Worm (Caenorhabditis elegans) whole organism, L1 larva: ENCODE data around the gene col-156.

Experiments used
- C16A3.4 ChIP-seq: fragments of 150-350 bp; optimal IDR thresholded peaks from 2 replicates; lab custom pipeline; 2014; ENCODE audit warnings: missing biosample characterization, missing genetic modification characterization
- aly-2 ChIP-seq: fragments of 150-350 bp; optimal IDR thresholded peaks from 2 replicates; lab custom pipeline; 2014; ENCODE audit warnings: missing biosample characterization, missing genetic modification characterization
- ama-1 ChIP-seq: fragments of 150-350 bp; optimal IDR thresholded peaks from 2 replicates; lab custom pipeline; 2014
- ceh-82 ChIP-seq, 3 experiments: fragments of 150-350 bp in 1 of 3; sonication (generic microtip) in 2 of 3; optimal IDR thresholded peaks; 2 replicates each; lab custom pipeline; 2014 to 2017; ENCODE audit warnings: missing biosample characterization in 3 of 3, missing genetic modification characterization in 3 of 3
- ceh-90 ChIP-seq: sonication (generic microtip); optimal IDR thresholded peaks from 2 replicates; lab custom pipeline; 2016; ENCODE audit warnings: missing genetic modification characterization, missing compliant biosample characterization
- dpl-1 ChIP-seq, 3 experiments: fragments of 150-350 bp in 2 of 3; sonication (generic microtip) in 1 of 3; optimal IDR thresholded peaks; 2 replicates each; lab custom pipeline; 2014 to 2017; ENCODE audit warnings: missing biosample characterization in 3 of 3, missing genetic modification characterization in 3 of 3, missing genetic modification reagents in 3 of 3
- dsc-1 ChIP-seq: sonication (generic microtip); optimal IDR thresholded peaks from 2 replicates; lab custom pipeline; 2016; ENCODE audit warnings: mild to moderate bottlenecking, missing genetic modification characterization, missing compliant biosample characterization
- egl-27 ChIP-seq, 2 experiments: fragments of 150-350 bp in 1 of 2; sonication (generic microtip); optimal IDR thresholded peaks; 3 replicates each; lab custom pipeline; 2017 to 2018; ENCODE audit warnings: missing biosample characterization in 2 of 2, missing genetic modification characterization in 2 of 2, missing genetic modification reagents in 2 of 2
- ets-5 ChIP-seq: fragments of 200-800 bp; sonication (Bioruptor generic); IDR thresholded peaks from 2 replicates; pipeline ENCODE4 v1.3.6; 2022; ENCODE audit warnings: missing genetic modification characterization, missing compliant biosample characterization
- hpl-2 ChIP-seq: fragments of 150-350 bp; optimal IDR thresholded peaks from 2 replicates; lab custom pipeline; 2014; ENCODE audit warnings: missing biosample characterization, missing genetic modification reagents, missing genetic modification characterization
- isw-1 ChIP-seq: fragments of 200-800 bp; sonication (Bioruptor generic); IDR thresholded peaks from 2 replicates; pipeline ENCODE4 v1.3.6; 2022; ENCODE audit warnings: missing genetic modification characterization, missing compliant biosample characterization
- lin-14 ChIP-seq: fragments of 200-800 bp; sonication (Bioruptor generic); optimal IDR thresholded peaks from 2 replicates; lab custom pipeline; 2018; ENCODE audit warnings: mild to moderate bottlenecking, missing genetic modification characterization, moderate library complexity, missing compliant biosample characterization
- lin-15B ChIP-seq: fragments of 150-350 bp; sonication (generic microtip); optimal IDR thresholded peaks from 3 replicates; lab custom pipeline; 2014; ENCODE audit warnings: missing biosample characterization, missing genetic modification characterization
- lin-35 ChIP-seq, 2 experiments: fragments of 150-350 bp; optimal IDR thresholded peaks; 2 replicates each; lab custom pipeline; 2014; ENCODE audit warnings: missing biosample characterization in 2 of 2, missing genetic modification characterization in 2 of 2, missing genetic modification reagents in 2 of 2
- lsy-2 ChIP-seq, 2 experiments: fragments of 150-350 bp; optimal IDR thresholded peaks; 2 replicates each; lab custom pipeline; 2014; ENCODE audit warnings: missing biosample characterization in 2 of 2, missing genetic modification characterization in 2 of 2
- mab-9 ChIP-seq: fragments of 200-800 bp; sonication (Bioruptor generic); IDR thresholded peaks from 2 replicates; pipeline ENCODE4 v1.3.6; 2022; ENCODE audit warnings: missing genetic modification reagents, missing genetic modification characterization, missing compliant biosample characterization
- mdl-1 ChIP-seq, 2 experiments: fragments of 150-350 bp; optimal IDR thresholded peaks; 2 replicates each; lab custom pipeline; 2014 to 2017; ENCODE audit warnings: missing biosample characterization in 2 of 2, missing genetic modification characterization in 2 of 2, inconsistent platforms in 1 of 2
- mep-1 ChIP-seq: fragments of 150-350 bp; optimal IDR thresholded peaks from 2 replicates; lab custom pipeline; 2014; ENCODE audit warnings: missing biosample characterization, missing genetic modification characterization
- nhr-11 ChIP-seq: fragments of 150-350 bp; optimal IDR thresholded peaks from 2 replicates; lab custom pipeline; 2014; ENCODE audit warnings: missing biosample characterization, missing genetic modification characterization
- nhr-19 ChIP-seq: fragments of 200-800 bp; sonication (Bioruptor generic); conservative IDR thresholded peaks from 2 replicates; pipeline ENCODE4 v1.3.6; 2022; ENCODE audit warnings: missing genetic modification characterization, missing compliant biosample characterization
- nhr-28 ChIP-seq: fragments of 150-350 bp; optimal IDR thresholded peaks from 2 replicates; lab custom pipeline; 2014; ENCODE audit warnings: missing biosample characterization, missing genetic modification characterization
- nhr-47 ChIP-seq: sonication (generic microtip); optimal IDR thresholded peaks from 2 replicates; lab custom pipeline; 2016; ENCODE audit warnings: mild to moderate bottlenecking, missing genetic modification characterization, moderate library complexity, missing compliant biosample characterization
- nhr-71 ChIP-seq: sonication (generic microtip); optimal IDR thresholded peaks from 2 replicates; lab custom pipeline; 2016; ENCODE audit warnings: mild to moderate bottlenecking, missing genetic modification characterization, moderate library complexity, missing compliant biosample characterization
- nhr-90 ChIP-seq: sonication (generic microtip); optimal IDR thresholded peaks from 2 replicates; lab custom pipeline; 2016; ENCODE audit warnings: mild to moderate bottlenecking, missing genetic modification characterization, missing compliant biosample characterization; ENCODE audit not compliant: poor library complexity
- pag-3 ChIP-seq: sonication (generic microtip); optimal IDR thresholded peaks from 2 replicates; lab custom pipeline; 2017; ENCODE audit warnings: missing genetic modification characterization, mild to moderate bottlenecking, missing compliant biosample characterization, antibody characterized with exemption, borderline replicate concordance; ENCODE audit not compliant: insufficient read depth
- skn-1 ChIP-seq: fragments of 150-350 bp; optimal IDR thresholded peaks from 2 replicates; lab custom pipeline; 2014; ENCODE audit warnings: missing biosample characterization, missing genetic modification characterization
- sptf-1 ChIP-seq: fragments of 150-350 bp; optimal IDR thresholded peaks from 2 replicates; lab custom pipeline; 2014; ENCODE audit warnings: missing biosample characterization, missing genetic modification characterization
- swsn-7 ChIP-seq: sonication (generic microtip); optimal IDR thresholded peaks from 2 replicates; lab custom pipeline; 2016; ENCODE audit warnings: missing genetic modification characterization, missing compliant biosample characterization
- tbx-2 ChIP-seq: sonication (generic microtip); optimal IDR thresholded peaks from 2 replicates; lab custom pipeline; 2016; ENCODE audit warnings: missing genetic modification characterization, missing compliant biosample characterization
- unc-30 ChIP-seq: sonication (generic microtip); optimal IDR thresholded peaks from 2 replicates; lab custom pipeline; 2017; ENCODE audit warnings: missing biosample characterization, missing genetic modification characterization
- unc-86 ChIP-seq: sonication (generic microtip); optimal IDR thresholded peaks from 2 replicates; lab custom pipeline; 2016; ENCODE audit warnings: missing genetic modification characterization, missing compliant biosample characterization
- unc-98 ChIP-seq: fragments of 200-800 bp; sonication (Bioruptor generic); IDR thresholded peaks from 2 replicates; pipeline ENCODE4 v1.3.6; 2022; ENCODE audit warnings: missing genetic modification characterization, missing compliant biosample characterization
- vab-15 ChIP-seq: sonication (generic microtip); optimal IDR thresholded peaks from 2 replicates; lab custom pipeline; 2017; ENCODE audit warnings: missing genotype, mild to moderate bottlenecking, missing genetic modification characterization, missing compliant biosample characterization
- zag-1 ChIP-seq: fragments of 150-350 bp; optimal IDR thresholded peaks from 2 replicates; lab custom pipeline; 2014; ENCODE audit warnings: missing biosample characterization, missing genetic modification characterization
- ztf-4 ChIP-seq: fragments of 150-350 bp; optimal IDR thresholded peaks from 2 replicates; lab custom pipeline; 2014; ENCODE audit warnings: missing biosample characterization, missing genetic modification characterization

col-156 gene

DNA sequence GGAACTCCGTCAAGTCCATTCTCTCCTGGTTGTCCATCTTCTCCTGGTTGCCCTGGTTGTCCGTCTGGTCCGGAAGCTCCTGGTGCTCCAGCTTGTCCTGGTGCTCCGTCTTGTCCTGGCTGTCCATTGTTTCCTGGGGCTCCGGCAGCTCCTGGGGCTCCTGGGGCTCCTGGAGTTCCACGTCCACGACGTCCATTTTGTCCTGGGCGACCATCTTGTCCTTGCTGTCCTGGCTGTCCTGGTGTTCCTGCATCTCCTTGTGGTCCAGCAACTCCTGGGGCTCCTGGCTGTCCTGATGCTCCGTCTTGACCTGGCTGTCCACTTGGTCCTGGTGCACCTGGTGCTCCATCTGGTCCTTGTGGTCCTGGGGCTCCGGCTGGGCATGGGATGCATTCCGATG is 753 bp downstream of the col-156 start:
- TF ChIP-seq ceh-82 (tag; optimal IDR thresholded peaks at IDR 0.05; lab: Kevin White, UChicago) (no peak), swsn-7 (tag; lab: Kevin White, UChicago) (no peak), lin-35 (GFP tag; optimal IDR thresholded peaks at IDR 0.05; lab: Kevin White, UChicago) (no peak), nhr-28 (tag; lab: Kevin White, UChicago) (no peak), C16A3.4 (tag; lab: Kevin White, UChicago) (no peak), hpl-2 (no peak), aly-2 (tag; lab: Kevin White, UChicago) (no peak), zag-1 (tag; lab: Kevin White, UChicago) (no peak), nhr-71 (no peak), unc-30 (tag; lab: Kevin White, UChicago) (no peak), sptf-1 (no peak), vab-15 (tag; lab: Kevin White, UChicago) (no peak), lsy-2 (tag; optimal IDR thresholded peaks at IDR 0.05; lab: Kevin White, UChicago) (no peak), unc-98 (GFP tag; lab: Robert Waterston, UW) (no peak), dpl-1 (GFP tag; optimal IDR thresholded peaks at IDR 0.05; lab: Kevin White, UChicago) (no peak), mdl-1 (tag; optimal IDR thresholded peaks at IDR 0.05; lab: Kevin White, UChicago) (no peak), ceh-90 (tag; lab: Kevin White, UChicago) (no peak)

DNA sequence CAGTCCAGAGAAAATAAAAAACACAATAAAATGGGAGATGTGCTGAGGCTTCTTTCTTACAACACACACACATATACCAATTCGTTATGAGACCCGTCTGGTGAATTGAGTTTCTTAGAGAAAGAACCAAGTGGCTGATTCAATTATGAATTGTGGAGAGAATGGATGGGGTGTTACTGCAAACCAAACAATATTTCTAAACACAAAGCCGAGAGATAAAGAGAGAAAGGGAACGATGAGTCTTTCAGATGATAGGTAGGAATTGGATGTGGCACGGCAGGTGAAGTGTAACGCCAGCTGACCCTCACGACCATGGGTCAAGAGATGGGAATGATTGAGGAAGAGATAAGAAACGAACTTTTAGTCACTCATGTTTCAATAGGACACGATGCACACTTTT is 3.9 kb downstream of the col-156 start, which contains the start of gene mig-17:
TSS of gene mig-17 (plus strand) at position 389 of the 400 bp plus-strand sequence.
- TF ChIP-seq mep-1 (tag; lab: Kevin White, UChicago) (no peak), pag-3 (tag; lab: Kevin White, UChicago) (peak; percentile 72), nhr-11 (no peak), mab-9 (GFP tag; lab: Robert Waterston, UW) (no peak), skn-1 (tag; lab: Kevin White, UChicago) (no peak), dsc-1 (tag; lab: Kevin White, UChicago) (peak; percentile 42), mdl-1 (tag; optimal IDR thresholded peaks at IDR 0.05; lab: Kevin White, UChicago) (no peak), lin-14 (GFP tag; lab: Kevin White, UChicago) (peak; percentile 60), nhr-90 (tag; lab: Kevin White, UChicago) (no peak), ztf-4 (tag; lab: Kevin White, UChicago) (no peak)
- TF ChIP-seq, all 84 proteins: peak for 3

DNA sequence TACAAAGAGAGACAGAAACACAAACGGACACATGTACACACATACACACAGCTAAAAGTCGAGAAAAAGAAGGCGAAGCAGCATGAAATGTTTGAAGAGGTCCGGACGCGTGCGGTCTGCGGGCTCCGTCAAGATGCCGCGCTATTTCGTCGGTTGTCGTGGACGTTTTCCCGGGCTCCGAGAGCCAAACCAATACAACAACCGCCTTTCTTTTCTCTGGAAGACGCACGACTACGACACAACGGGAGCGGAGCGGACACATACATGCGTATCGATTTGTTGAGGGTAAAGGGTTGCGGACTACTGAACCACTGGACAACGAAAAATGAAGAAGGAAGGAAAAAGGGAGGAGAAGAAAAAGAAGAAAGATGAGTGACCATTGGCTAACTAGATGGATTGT is 4.8 kb downstream of the col-156 start:
- TF ChIP-seq egl-27 (tag; optimal IDR thresholded peaks at IDR 0.05; lab: Kevin White, UChicago): no peak
- TF ChIP-seq lin-35 (GFP tag; optimal IDR thresholded peaks at IDR 0.05; lab: Kevin White, UChicago): peak in 1 of 2 experiments; percentile 6
- TF ChIP-seq lin-15B: no peak
- no peak for TF ChIP-seq vab-15 (tag; lab: Kevin White, UChicago)
- TF ChIP-seq lin-14 (GFP tag; lab: Kevin White, UChicago): peak; percentile 80
- TF ChIP-seq unc-86: peak; percentile 7
- TF ChIP-seq unc-30 (tag; lab: Kevin White, UChicago): no peak
- TF ChIP-seq nhr-19 (GFP tag; lab: Robert Waterston, UW): no peak
- TF ChIP-seq nhr-71: peak; percentile 26
- TF ChIP-seq ama-1 (lab: Kevin White, UChicago): no peak
- peak; percentile 16 for TF ChIP-seq tbx-2 (tag; lab: Kevin White, UChicago)
- no peak for TF ChIP-seq isw-1 (GFP tag; lab: Robert Waterston, UW)
- TF ChIP-seq ets-5 (GFP tag; lab: Robert Waterston, UW): no peak
- TF ChIP-seq nhr-47 (tag; lab: Kevin White, UChicago): peak; percentile 0
- TF ChIP-seq, all 84 proteins: peak for 6

DNA sequence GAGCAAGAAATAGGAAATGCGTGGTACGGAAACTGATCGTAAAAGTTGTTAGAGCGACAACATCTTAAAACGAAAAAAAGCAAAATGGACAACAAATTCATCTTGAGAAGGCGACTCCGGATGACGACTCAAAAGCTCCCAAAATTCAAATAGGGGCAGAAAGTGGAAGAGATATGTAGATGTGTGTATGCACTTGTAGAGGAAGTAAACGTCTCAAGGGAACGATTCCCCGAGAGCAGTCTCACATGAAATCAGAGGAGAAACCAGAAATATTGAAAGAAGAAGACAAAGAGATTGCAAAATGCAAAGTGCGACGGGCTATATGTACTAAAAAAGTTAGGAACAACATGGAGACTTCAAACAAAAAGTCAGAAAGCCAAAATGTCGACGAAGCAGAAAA is 6.7 kb downstream of the col-156 start, which contains the start of gene F57B7.2:
TSS of gene F57B7.2 (minus strand) at position 101 of the 400 bp plus-strand sequence.
- TF ChIP-seq ceh-90 (tag; lab: Kevin White, UChicago) (no peak), lin-14 (GFP tag; lab: Kevin White, UChicago) (peak; percentile 38)
